Worm (Caenorhabditis elegans) whole organism, early embryonic: ENCODE data around the gene sto-2.

ENCODE experiments used
- B0310.2 ChIP-seq: sonication (generic microtip); optimal IDR thresholded peaks from 2 replicates; lab custom pipeline; 2016; ENCODE audit warnings: mild to moderate bottlenecking, missing genetic modification characterization, missing compliant biosample characterization
- F13C5.2 ChIP-seq: sonication (generic microtip); optimal IDR thresholded peaks from 2 replicates; lab custom pipeline; 2017; ENCODE audit warnings: mild to moderate bottlenecking, missing genetic modification characterization, inconsistent platforms, missing compliant biosample characterization
- aly-1 ChIP-seq: sonication (generic microtip); optimal IDR thresholded peaks from 2 replicates; lab custom pipeline; 2016; ENCODE audit warnings: missing genetic modification characterization, missing compliant biosample characterization
- ama-1 ChIP-seq: fragments of 150-350 bp; optimal IDR thresholded peaks from 2 replicates; lab custom pipeline; 2014
- ceh-13 ChIP-seq: fragments of 200-800 bp; sonication (Bioruptor generic); optimal IDR thresholded peaks from 2 replicates; lab custom pipeline; 2018; ENCODE audit warnings: mild to moderate bottlenecking, missing genetic modification characterization, missing compliant biosample characterization
- ceh-36 ChIP-seq: sonication (generic microtip); optimal IDR thresholded peaks from 2 replicates; lab custom pipeline; 2016; ENCODE audit warnings: missing genetic modification characterization, inconsistent platforms, missing compliant biosample characterization
- ets-7 ChIP-seq: sonication (generic microtip); optimal IDR thresholded peaks from 2 replicates; lab custom pipeline; 2016; ENCODE audit warnings: missing genotype, missing genetic modification characterization, missing compliant biosample characterization
- flt-1 ChIP-seq: fragments of 200-800 bp; sonication (Bioruptor generic); IDR thresholded peaks from 2 replicates; pipeline ENCODE4 v1.3.6; 2022; ENCODE audit warnings: missing genetic modification characterization, missing compliant biosample characterization
- hmbx-1 ChIP-seq: sonication (generic microtip); optimal IDR thresholded peaks from 2 replicates; lab custom pipeline; 2016; ENCODE audit warnings: mild to moderate bottlenecking, missing genetic modification characterization, missing compliant biosample characterization
- hmg-4 ChIP-seq: fragments of 200-800 bp; sonication (Bioruptor generic); optimal IDR thresholded peaks from 2 replicates; lab custom pipeline; 2018; ENCODE audit warnings: mild to moderate bottlenecking, missing genetic modification characterization, missing compliant biosample characterization
- hnd-1 ChIP-seq: sonication (generic microtip); optimal IDR thresholded peaks from 2 replicates; lab custom pipeline; 2016; ENCODE audit warnings: missing genetic modification characterization, missing compliant biosample characterization
- pes-1 ChIP-seq: fragments of 200-800 bp; sonication (Bioruptor generic); IDR thresholded peaks from 2 replicates; pipeline ENCODE4 v1.3.6; 2022; ENCODE audit warnings: missing genetic modification reagents, missing genetic modification characterization, missing compliant biosample characterization
- scrt-1 ChIP-seq: fragments of 200-800 bp; sonication (Bioruptor generic); IDR thresholded peaks from 2 replicates; pipeline ENCODE4 v1.3.6; 2022; ENCODE audit warnings: missing genetic modification characterization, missing compliant biosample characterization
- sea-1 ChIP-seq: fragments of 200-800 bp; sonication (Bioruptor generic); conservative IDR thresholded peaks from 2 replicates; pipeline ENCODE4 v1.3.6; 2022; ENCODE audit warnings: missing genetic modification characterization, missing compliant biosample characterization
- tbx-11 ChIP-seq: fragments of 200-800 bp; sonication (Bioruptor generic); IDR thresholded peaks from 2 replicates; pipeline ENCODE4 v1.3.6; 2022; ENCODE audit warnings: missing genetic modification characterization, missing compliant biosample characterization
- tbx-37 ChIP-seq: fragments of 200-800 bp; sonication (Bioruptor generic); conservative IDR thresholded peaks from 2 replicates; pipeline ENCODE4 v1.3.6; 2022; ENCODE audit warnings: missing genetic modification reagents, missing genetic modification characterization, missing compliant biosample characterization
- tra-4 ChIP-seq: sonication (generic microtip); optimal IDR thresholded peaks from 2 replicates; lab custom pipeline; 2017; ENCODE audit warnings: missing genetic modification characterization, missing compliant biosample characterization

sto-2 gene

DNA sequence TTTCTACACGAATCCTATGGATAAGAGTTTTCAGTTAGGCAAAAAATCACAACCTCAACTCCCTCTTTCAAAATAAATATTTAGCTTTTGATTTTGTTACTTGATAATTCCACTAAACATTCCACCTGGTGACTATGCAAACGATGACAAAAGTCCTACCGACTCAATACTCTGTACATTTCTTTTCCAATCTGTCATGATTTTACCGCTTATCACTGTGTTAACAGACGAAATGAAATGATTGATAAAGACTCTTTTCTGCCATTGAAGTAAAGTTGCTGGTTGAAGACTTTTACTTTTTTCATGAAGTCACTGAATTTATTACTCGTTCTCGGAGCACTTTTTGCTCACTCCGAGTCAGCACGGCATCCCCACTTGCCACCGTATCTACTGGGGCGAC, 6.0 kb upstream of the sto-2 start, which contains the start of gene C26B9.5:
TSS of gene C26B9.5 (plus strand) at position 244 of the 400 bp plus-strand sequence.
- no peak for TF ChIP-seq hnd-1 (tag; lab: Kevin White, UChicago)
- TF ChIP-seq ama-1: no peak
- TF ChIP-seq ceh-13 (GFP tag; lab: Kevin White, UChicago): no peak
- no peak for TF ChIP-seq scrt-1 (GFP tag; lab: Robert Waterston, UW)
- TF ChIP-seq sea-1 (GFP tag; lab: Robert Waterston, UW): no peak
- TF ChIP-seq ceh-36 (tag; lab: Kevin White, UChicago): no peak
- no peak for TF ChIP-seq tbx-37

DNA sequence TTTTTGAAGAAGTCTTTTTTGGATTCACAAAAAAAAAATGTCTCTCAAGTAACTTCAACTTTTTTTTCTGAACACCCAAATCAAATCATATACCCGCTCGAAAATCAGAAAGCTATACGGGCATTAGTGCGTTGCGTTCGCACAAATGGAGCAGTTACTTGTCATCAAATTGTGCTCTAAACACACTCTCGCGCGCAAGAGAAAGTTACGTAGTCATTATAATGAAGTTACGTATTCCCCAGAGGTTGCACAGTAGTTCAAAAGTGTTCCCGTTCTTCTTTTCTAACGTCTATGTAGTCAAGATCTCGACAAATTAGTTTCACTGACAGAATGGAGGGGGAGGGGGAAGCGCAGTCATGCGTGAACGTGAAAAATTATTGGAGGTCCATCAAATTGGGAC, 1.6 kb downstream of the sto-2 start:
- TF ChIP-seq ets-7 (no peak), aly-1 (no peak), ceh-36 (tag; lab: Kevin White, UChicago) (no peak), hnd-1 (tag; lab: Kevin White, UChicago) (no peak), F13C5.2 (tag; lab: Kevin White, UChicago) (no peak), hmg-4 (GFP tag; lab: Kevin White, UChicago) (no peak), scrt-1 (GFP tag; lab: Robert Waterston, UW) (no peak), ceh-13 (GFP tag; lab: Kevin White, UChicago) (no peak), ama-1 (no peak), pes-1 (no peak)

DNA sequence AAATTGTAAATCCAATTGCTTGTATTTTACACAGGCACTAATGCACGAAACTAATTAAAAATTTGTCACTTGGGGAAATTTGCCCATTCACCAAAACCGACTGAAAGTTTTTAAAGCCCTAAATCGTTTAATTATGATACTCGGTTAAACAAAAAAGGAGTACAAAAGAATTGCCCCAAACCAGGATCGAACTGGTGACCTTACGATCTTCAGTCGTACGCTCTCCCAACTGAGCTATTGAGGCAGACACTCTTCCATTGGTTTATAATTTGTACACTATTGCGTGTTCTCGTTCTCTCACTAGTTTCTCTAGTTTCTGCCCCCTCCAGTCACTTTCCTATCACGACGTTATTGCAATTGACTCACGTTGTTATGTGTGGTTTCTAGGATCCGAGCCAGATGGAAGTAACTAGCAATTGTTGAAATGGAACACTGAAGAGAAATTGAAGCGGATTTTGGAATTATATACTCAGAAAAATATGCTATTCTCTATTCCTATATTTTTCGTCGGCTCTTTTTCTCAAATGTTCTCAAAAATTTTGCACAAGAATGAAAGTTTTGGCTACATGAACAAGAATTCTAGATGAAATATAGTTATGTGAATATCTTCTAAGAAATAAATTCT, 3.9 kb downstream of the sto-2 start:
- TF ChIP-seq flt-1 (GFP tag; lab: Robert Waterston, UW) (peak; percentile 88), ama-1 (no peak), pes-1 (peak; percentile 88), ceh-13 (GFP tag; lab: Kevin White, UChicago) (peak; percentile 78), scrt-1 (GFP tag; lab: Robert Waterston, UW) (no peak; the same call in none of the 2 replicates), F13C5.2 (tag; lab: Kevin White, UChicago) (peak; percentile 79), hnd-1 (tag; lab: Kevin White, UChicago) (peak; percentile 65), hmbx-1 (tag; lab: Kevin White, UChicago) (peak; percentile 41), sea-1 (GFP tag; lab: Robert Waterston, UW) (no peak; the same call in 1 of the 2 replicates), tra-4 (tag; lab: Kevin White, UChicago) (peak; percentile 64), ceh-36 (tag; lab: Kevin White, UChicago) (peak; percentile 80), hmg-4 (GFP tag; lab: Kevin White, UChicago) (no peak), B0310.2 (tag; lab: Kevin White, UChicago) (peak; percentile 68), tbx-11 (peak; percentile 83), tbx-37 (peak; percentile 85), ets-7 (peak; percentile 23), aly-1 (peak; percentile 72)

DNA sequence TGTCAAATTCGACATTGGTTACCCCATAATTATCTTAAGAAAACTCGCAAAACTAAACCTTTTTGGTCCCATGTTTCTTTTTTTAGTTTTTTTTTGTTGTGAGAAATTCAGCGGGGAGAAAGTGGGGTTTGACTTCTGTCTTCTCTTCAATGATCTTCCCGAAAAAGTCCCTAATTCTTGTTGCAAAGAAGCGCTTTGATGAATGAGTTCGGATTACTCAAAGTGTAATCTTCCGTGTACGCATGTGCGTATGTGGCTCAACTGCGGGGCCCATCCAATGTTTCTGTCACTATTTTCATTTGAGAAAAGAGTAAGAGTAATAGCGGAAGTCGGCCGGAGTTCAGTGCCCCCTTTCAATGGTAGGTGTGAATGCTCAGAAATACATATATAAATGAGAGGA, 12.0 kb downstream of the sto-2 start:
- TF ChIP-seq hnd-1 (tag; lab: Kevin White, UChicago) (no peak), ceh-13 (GFP tag; lab: Kevin White, UChicago) (no peak), tbx-37 (no peak), F13C5.2 (tag; lab: Kevin White, UChicago) (no peak), ceh-36 (tag; lab: Kevin White, UChicago) (no peak), scrt-1 (GFP tag; lab: Robert Waterston, UW) (no peak), hmbx-1 (tag; lab: Kevin White, UChicago) (no peak), tra-4 (tag; lab: Kevin White, UChicago) (no peak), flt-1 (GFP tag; lab: Robert Waterston, UW) (no peak), tbx-11 (no peak)

DNA sequence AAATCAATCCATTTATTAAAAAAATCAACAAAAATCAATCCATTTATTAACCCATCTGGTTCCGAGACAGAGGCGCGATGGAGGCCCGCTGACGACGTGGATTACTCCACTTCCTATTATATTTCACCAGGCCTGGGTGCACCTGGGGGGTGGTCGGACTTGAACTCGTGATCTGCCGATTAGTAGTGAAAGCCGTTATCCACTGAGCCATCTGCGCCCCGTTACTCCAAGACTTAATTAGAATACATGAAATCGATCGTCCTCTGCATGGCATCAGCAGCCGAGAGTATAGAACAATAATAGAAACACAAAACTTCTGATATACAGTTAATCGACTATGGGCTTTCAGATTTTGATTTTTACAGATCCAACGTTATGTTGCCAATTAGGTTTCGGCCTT, 13.6 kb downstream of the sto-2 start:
- no peak for TF ChIP-seq aly-1
- TF ChIP-seq hmbx-1 (tag; lab: Kevin White, UChicago): no peak
- no peak for TF ChIP-seq scrt-1 (GFP tag; lab: Robert Waterston, UW)
- TF ChIP-seq F13C5.2 (tag; lab: Kevin White, UChicago): no peak
- TF ChIP-seq hmg-4 (GFP tag; lab: Kevin White, UChicago): no peak
- no peak for TF ChIP-seq ets-7
- TF ChIP-seq flt-1 (GFP tag; lab: Robert Waterston, UW): no peak
- TF ChIP-seq B0310.2 (tag; lab: Kevin White, UChicago): no peak
- TF ChIP-seq ceh-13 (GFP tag; lab: Kevin White, UChicago): no peak
- TF ChIP-seq pes-1: no peak

DNA sequence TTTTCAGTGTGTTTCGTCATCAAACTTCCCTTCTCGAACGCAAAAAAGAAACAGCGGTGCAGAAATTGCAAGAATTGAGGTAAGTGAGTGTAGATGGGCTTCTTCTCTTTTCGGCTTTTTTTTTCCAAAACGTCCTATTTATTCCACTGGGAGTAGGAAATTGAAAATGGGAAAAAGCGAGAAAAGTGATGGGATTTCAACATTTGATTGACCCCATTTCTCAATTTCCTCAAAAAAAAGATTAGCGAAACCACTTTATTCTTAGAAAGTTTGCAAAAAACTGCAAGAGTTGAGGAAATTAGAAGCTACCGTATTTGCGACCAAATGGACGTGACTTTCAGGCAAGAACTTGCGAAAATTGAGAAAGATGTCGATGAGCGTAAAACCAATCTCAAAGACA, 19.7 kb downstream of the sto-2 start, which contains the start of gene ags-3:
TSS of gene ags-3 (minus strand) at position 101 of the 400 bp plus-strand sequence.
- TF ChIP-seq tbx-37: no peak
- no peak for TF ChIP-seq ama-1
- no peak for TF ChIP-seq aly-1
- TF ChIP-seq B0310.2 (tag; lab: Kevin White, UChicago): no peak
- no peak for TF ChIP-seq hmg-4 (GFP tag; lab: Kevin White, UChicago)
- TF ChIP-seq flt-1 (GFP tag; lab: Robert Waterston, UW): no peak
- TF ChIP-seq F13C5.2 (tag; lab: Kevin White, UChicago): no peak
- TF ChIP-seq ets-7: no peak
- no peak for TF ChIP-seq ceh-36 (tag; lab: Kevin White, UChicago)
- no peak for TF ChIP-seq scrt-1 (GFP tag; lab: Robert Waterston, UW)
- no peak for TF ChIP-seq ceh-13 (GFP tag; lab: Kevin White, UChicago)
- TF ChIP-seq tra-4 (tag; lab: Kevin White, UChicago): no peak

DNA sequence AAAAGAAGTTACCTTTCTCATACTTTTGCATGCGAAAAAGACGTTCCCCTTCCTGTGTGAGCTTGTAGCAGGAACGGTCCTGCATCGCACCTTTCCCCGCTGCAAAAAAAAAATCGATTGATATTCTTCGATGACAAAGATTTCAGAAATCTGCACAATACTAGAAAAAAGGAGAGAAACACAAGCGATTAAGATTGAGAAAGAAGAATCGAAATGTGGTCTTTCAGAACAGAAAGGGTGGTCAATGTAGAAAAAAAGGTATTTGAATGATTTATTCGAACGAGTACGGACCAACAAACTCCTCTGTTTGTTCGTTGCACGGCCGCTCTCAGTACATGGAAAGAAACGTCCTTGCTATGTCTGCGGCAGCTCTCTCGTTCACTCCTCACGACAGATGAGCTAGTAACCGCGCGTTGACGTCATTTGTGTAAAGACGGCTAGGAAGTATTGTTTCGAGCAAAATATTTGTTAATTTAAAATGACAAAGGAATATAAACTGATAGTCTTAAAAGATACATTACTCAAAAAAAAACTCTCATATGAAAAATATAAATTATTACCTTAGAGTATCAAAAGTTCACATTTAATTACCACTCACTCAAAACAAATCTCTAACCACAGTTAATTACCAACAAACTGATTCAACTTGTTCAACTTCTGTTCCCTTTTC, 25.1 kb downstream of the sto-2 start, which contains the start of gene ift-81:
TSS of gene ift-81 (plus strand) at position 620 of the 670 bp plus-strand sequence.
- TF ChIP-seq tbx-37 (no peak), hnd-1 (tag; lab: Kevin White, UChicago) (no peak), ceh-13 (GFP tag; lab: Kevin White, UChicago) (no peak), hmg-4 (GFP tag; lab: Kevin White, UChicago) (no peak), hmbx-1 (tag; lab: Kevin White, UChicago) (no peak)
